Worm (Caenorhabditis elegans): ENCODE data around the gene K06A4.2.

DNA sequence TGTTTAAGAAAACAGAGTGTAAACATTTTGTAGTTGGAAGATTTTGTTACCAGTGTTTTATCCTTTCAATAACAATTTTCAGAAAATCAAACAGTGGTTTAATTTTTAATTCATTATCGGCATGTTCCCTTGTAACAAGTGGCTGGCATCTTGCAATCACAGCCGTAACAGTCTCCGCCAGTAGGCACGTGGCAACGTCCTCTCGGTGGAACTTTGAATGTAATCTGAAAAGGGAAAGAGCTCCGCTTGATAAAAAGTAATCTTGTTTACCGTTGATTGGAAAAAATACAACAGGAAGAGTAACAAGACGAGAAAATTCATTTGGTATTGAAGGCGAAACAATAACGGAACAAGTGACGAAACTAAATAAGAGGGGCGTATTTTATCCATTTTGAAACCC, 5.4 kb downstream of the K06A4.2 start, which contains the start of gene K06A4.10:
- TF ChIP-seq dao-5 (tag; optimal IDR thresholded peaks at IDR 0.05) (no peak), him-1 (tag; optimal IDR thresholded peaks at IDR 0.05) (no peak), W03F9.2 (tag; optimal IDR thresholded peaks at IDR 0.05) (no peak)
